Fruit fly (Drosophila melanogaster) whole organism, adult: ENCODE data around the gene fln.

Experiments
- CG12768 ChIP-seq: fragments of 200-800 bp; sonication (Bioruptor generic); optimal IDR thresholded peaks from 2 replicates; lab custom pipeline; 2017; ENCODE audit warnings: missing biosample characterization, missing genetic modification characterization, mild to moderate bottlenecking, moderate library complexity, missing genetic modification reagents
- CG1620 ChIP-seq: fragments of 200-800 bp; sonication (Bioruptor generic); optimal IDR thresholded peaks from 2 replicates; lab custom pipeline; 2016; ENCODE audit warnings: missing biosample characterization, missing genetic modification characterization
- CG33017 ChIP-seq: fragments of 200-800 bp; sonication (Bioruptor generic); optimal IDR thresholded peaks from 2 replicates; lab custom pipeline; 2018; ENCODE audit warnings: missing biosample characterization, mild to moderate bottlenecking, missing genetic modification characterization, moderate library complexity
- CG5204 ChIP-seq: fragments of 200-800 bp; sonication (Bioruptor generic); optimal IDR thresholded peaks from 2 replicates; lab custom pipeline; 2016; ENCODE audit warnings: missing biosample characterization, missing genetic modification characterization
- CG7045 ChIP-seq: fragments of 200-800 bp; sonication (Bioruptor generic); optimal IDR thresholded peaks from 2 replicates; lab custom pipeline; 2017; ENCODE audit warnings: missing biosample characterization, mild to moderate bottlenecking, missing genetic modification characterization
- Clk ChIP-seq: fragments of 200-800 bp; sonication (Bioruptor generic); optimal IDR thresholded peaks from 2 replicates; lab custom pipeline; 2017; ENCODE audit warnings: missing biosample characterization, missing genetic modification characterization
- Hr96 ChIP-seq: fragments of 200-800 bp; sonication (Bioruptor generic); optimal IDR thresholded peaks from 2 replicates; lab custom pipeline; 2016; ENCODE audit warnings: missing biosample characterization, missing genetic modification characterization
- Mnt ChIP-seq: fragments of 200-800 bp; sonication (Bioruptor generic); optimal IDR thresholded peaks from 2 replicates; lab custom pipeline; 2016; ENCODE audit warnings: missing biosample characterization, mild to moderate bottlenecking, missing genetic modification characterization
- bab1 ChIP-seq: fragments of 200-800 bp; sonication (Bioruptor generic); optimal IDR thresholded peaks from 3 replicates; lab custom pipeline; 2019; ENCODE audit warnings: missing biosample characterization, mild to moderate bottlenecking, missing genetic modification characterization, moderate library complexity
- cic ChIP-seq: fragments of 200-800 bp; sonication (Bioruptor generic); optimal IDR thresholded peaks from 2 replicates; lab custom pipeline; 2017; ENCODE audit warnings: missing biosample characterization, mild to moderate bottlenecking, missing genetic modification characterization, moderate library complexity
- pad ChIP-seq: fragments of 200-800 bp; sonication (Bioruptor generic); optimal IDR thresholded peaks from 3 replicates; lab custom pipeline; 2017; ENCODE audit warnings: missing biosample characterization, missing genetic modification characterization, mild to moderate bottlenecking, moderate library complexity, missing genetic modification reagents
- toe ChIP-seq: fragments of 200-800 bp; sonication (Bioruptor generic); optimal IDR thresholded peaks from 2 replicates; lab custom pipeline; 2016; ENCODE audit warnings: missing biosample characterization, missing genetic modification characterization

DNA sequence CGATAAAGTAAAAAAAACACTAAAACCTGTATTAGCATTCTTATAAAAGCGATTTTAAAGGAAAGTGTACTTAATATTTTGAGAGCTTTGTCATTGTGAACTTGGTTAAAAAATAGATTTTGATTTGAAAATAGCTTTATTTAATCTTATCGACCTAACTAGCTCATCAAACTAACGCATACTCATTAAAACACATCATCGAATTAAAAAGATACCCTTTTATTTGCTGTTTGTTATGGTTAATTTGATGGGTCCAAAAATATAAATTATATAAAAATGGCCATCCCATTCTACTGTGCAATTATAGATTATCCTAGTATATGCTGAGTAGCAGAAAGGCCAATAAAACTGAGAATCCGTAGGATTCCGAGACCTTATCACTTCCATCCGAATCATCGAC is 40.0 kb downstream of the fln start, which contains the start of gene CG32219:
- TF ChIP-seq CG7045 = no peak
- TF ChIP-seq bab1 (GFP tag; lab: Kevin White, UChicago) = no peak
- no peak for TF ChIP-seq toe (GFP tag; lab: Kevin White, UChicago)
- no peak for TF ChIP-seq cic (GFP tag; lab: Kevin White, UChicago)
- no peak for TF ChIP-seq CG5204 (GFP tag; lab: Kevin White, UChicago)
- no peak for TF ChIP-seq Hr96 (GFP tag; lab: Kevin White, UChicago)
- TF ChIP-seq CG12768 (GFP tag; lab: Kevin White, UChicago) = no peak
- no peak for TF ChIP-seq Clk (GFP tag; lab: Kevin White, UChicago)
- no peak for TF ChIP-seq CG33017 (tag; lab: Kevin White, UChicago)
- TF ChIP-seq CG1620 (GFP tag; lab: Kevin White, UChicago) = no peak
- TF ChIP-seq pad (GFP tag; lab: Kevin White, UChicago) = no peak
- TF ChIP-seq Mnt (GFP tag; lab: Kevin White, UChicago) = no peak
